Fruit fly (Drosophila melanogaster): ENCODE data around the gene dj.

Gene dj

dm6 chr3R:7108589-7109312 lies 49.6 kb downstream of the dj start:
- peak; percentile 95 for TF ChIP-seq Sox102F (GFP tag; optimal IDR thresholded peaks at IDR 0.05)
- TF ChIP-seq fd59A (GFP tag; optimal IDR thresholded peaks at IDR 0.05), result peak; percentile 93
- TF ChIP-seq CG6163 (GFP tag; IDR thresholded peaks at IDR 0.05), result no peak
- peak; percentile 89 for TF ChIP-seq vri (GFP tag; optimal IDR thresholded peaks at IDR 0.05)
- peak; percentile 98 for TF ChIP-seq OdsH (GFP tag; optimal IDR thresholded peaks at IDR 0.05)
- TF ChIP-seq CG3032 (tag; optimal IDR thresholded peaks at IDR 0.05), result peak; percentile 96
- no peak for TF ChIP-seq eg (GFP tag; IDR thresholded peaks at IDR 0.05)
- TF ChIP-seq spab (GFP tag; optimal IDR thresholded peaks at IDR 0.05), result peak; percentile 93
- TF ChIP-seq CG8319 (GFP tag; optimal IDR thresholded peaks at IDR 0.05), result peak; percentile 92
- peak; percentile 96 for TF ChIP-seq Eip75B (GFP tag; optimal IDR thresholded peaks at IDR 0.05)
- peak; percentile 96 for TF ChIP-seq achi (GFP tag; optimal IDR thresholded peaks at IDR 0.05)
- peak; percentile 95 for TF ChIP-seq CG4318 (GFP tag; optimal IDR thresholded peaks at IDR 0.05)
- no peak for TF ChIP-seq CG15336 (GFP tag; IDR thresholded peaks at IDR 0.05)
- TF ChIP-seq CG10669 (GFP tag; optimal IDR thresholded peaks at IDR 0.05), result peak; percentile 92
- peak; percentile 96 for TF ChIP-seq CG6276 (GFP tag; optimal IDR thresholded peaks at IDR 0.05)
- TF ChIP-seq CG6854 (GFP tag; optimal IDR thresholded peaks at IDR 0.05), result peak; percentile 84
- TF ChIP-seq CG10631 (GFP tag; optimal IDR thresholded peaks at IDR 0.05), result peak; percentile 97
- TF ChIP-seq cyc (GFP tag; optimal IDR thresholded peaks at IDR 0.05), result peak; percentile 97
- peak; percentile 85 for TF ChIP-seq fd85E (GFP tag; optimal IDR thresholded peaks at IDR 0.05)
- peak; percentile 97 for TF ChIP-seq Sox14 (GFP tag; optimal IDR thresholded peaks at IDR 0.05)
- peak; percentile 73 to 99 for TF ChIP-seq salr (GFP tag; optimal IDR thresholded peaks at IDR 0.05)
- peak; percentile 96 for TF ChIP-seq net (GFP tag; optimal IDR thresholded peaks at IDR 0.05)
- TF ChIP-seq CG16779 (tag; optimal IDR thresholded peaks at IDR 0.05), result peak; percentile 77
- peak; percentile 99 for TF ChIP-seq Hr4 (GFP tag; optimal IDR thresholded peaks at IDR 0.05)
- no peak for TF ChIP-seq Gug (GFP tag; IDR thresholded peaks at IDR 0.05)
- TF ChIP-seq CG7368 (GFP tag; optimal IDR thresholded peaks at IDR 0.05), result peak; percentile 92
- peak; percentile 98 for TF ChIP-seq Met (GFP tag; optimal IDR thresholded peaks at IDR 0.05)
- TF ChIP-seq CG8119 (GFP tag; IDR thresholded peaks at IDR 0.05), result no peak
- TF ChIP-seq dac (GFP tag; optimal IDR thresholded peaks at IDR 0.05), result peak; percentile 74
- TF ChIP-seq pdm3 (GFP tag; optimal IDR thresholded peaks at IDR 0.05), result peak; percentile 97
- peak; percentile 88 for TF ChIP-seq CG11902 (GFP tag; optimal IDR thresholded peaks at IDR 0.05)
- TF ChIP-seq Sox15 (GFP tag; optimal IDR thresholded peaks at IDR 0.05), result peak; percentile 90
- TF ChIP-seq CG3919 (GFP tag; optimal IDR thresholded peaks at IDR 0.05), result peak; percentile 97
- TF ChIP-seq CG1621 (tag; optimal IDR thresholded peaks at IDR 0.05), result peak; percentile 84
- peak; percentile 98 for TF ChIP-seq CG32006 (GFP tag; optimal IDR thresholded peaks at IDR 0.05)
- peak; percentile 95 for TF ChIP-seq CG8632 (GFP tag; optimal IDR thresholded peaks at IDR 0.05)
- TF ChIP-seq CG9139 (GFP tag; optimal IDR thresholded peaks at IDR 0.05), result peak; percentile 85
- TF ChIP-seq CG6808 (GFP tag; optimal IDR thresholded peaks at IDR 0.05), result peak; percentile 92
- TF ChIP-seq topi (GFP tag; optimal IDR thresholded peaks at IDR 0.05), result peak; percentile 98
- TF ChIP-seq Ets96B (tag; optimal IDR thresholded peaks at IDR 0.05), result peak; percentile 96
- peak; percentile 83 to 85 for TF ChIP-seq ss (GFP tag; optimal IDR thresholded peaks at IDR 0.05)
- TF ChIP-seq Hr39 (GFP tag; optimal IDR thresholded peaks at IDR 0.05), result peak; percentile 97
- TF ChIP-seq svp (GFP tag), result peak; percentile 99
- peak; percentile 93 for TF ChIP-seq CG6792 (GFP tag; optimal IDR thresholded peaks at IDR 0.05)
- TF ChIP-seq acj6 (GFP tag; optimal IDR thresholded peaks at IDR 0.05), result peak; percentile 96
- no peak for TF ChIP-seq CG11294 (GFP tag; IDR thresholded peaks at IDR 0.05)
- peak; percentile 98 for TF ChIP-seq CG31627 (GFP tag; optimal IDR thresholded peaks at IDR 0.05)
- TF ChIP-seq Blimp-1 (GFP tag; optimal IDR thresholded peaks at IDR 0.05), result peak; percentile 94
- TF ChIP-seq lz (GFP tag; optimal IDR thresholded peaks at IDR 0.05), result peak; percentile 97
- peak; percentile 94 for TF ChIP-seq Ets21C (GFP tag; optimal IDR thresholded peaks at IDR 0.05)
- TF ChIP-seq Hr38 (GFP tag; optimal IDR thresholded peaks at IDR 0.05), result peak; percentile 82

Measured in whole organism, prepupa.